Worm (Caenorhabditis elegans): ENCODE results near the gene ram-5.

Gene ram-5

DNA sequence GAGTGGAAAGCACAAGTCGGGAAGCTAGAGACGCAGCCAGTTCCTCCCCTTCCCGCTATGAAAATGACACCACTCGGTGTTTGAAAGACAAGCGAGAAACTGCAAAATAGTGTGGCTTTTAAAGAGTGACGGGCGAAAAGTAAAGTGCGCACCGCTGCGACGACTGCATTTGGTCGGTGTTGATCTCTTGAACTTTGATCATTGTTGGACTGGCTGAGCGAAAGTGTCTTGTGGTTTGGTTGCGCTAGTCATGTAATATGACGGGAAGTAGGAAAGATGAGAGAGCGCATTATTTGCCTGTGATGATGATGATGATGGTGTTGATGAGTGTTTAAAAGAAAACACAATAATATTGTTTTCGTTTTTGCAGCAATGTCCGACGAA lies 10.3 kb downstream of the ram-5 start (continued):
- peak; percentile 93 for TF ChIP-seq sem-4 (tag; optimal IDR thresholded peaks at IDR 0.05)
- peak; percentile 24 for TF ChIP-seq nhr-77 (tag; optimal IDR thresholded peaks at IDR 0.05)
- peak; percentile 100 for TF ChIP-seq sma-9 (GFP tag; optimal IDR thresholded peaks at IDR 0.05)
- TF ChIP-seq sma-9 (tag; optimal IDR thresholded peaks at IDR 0.05) = peak; percentile 90

DNA sequence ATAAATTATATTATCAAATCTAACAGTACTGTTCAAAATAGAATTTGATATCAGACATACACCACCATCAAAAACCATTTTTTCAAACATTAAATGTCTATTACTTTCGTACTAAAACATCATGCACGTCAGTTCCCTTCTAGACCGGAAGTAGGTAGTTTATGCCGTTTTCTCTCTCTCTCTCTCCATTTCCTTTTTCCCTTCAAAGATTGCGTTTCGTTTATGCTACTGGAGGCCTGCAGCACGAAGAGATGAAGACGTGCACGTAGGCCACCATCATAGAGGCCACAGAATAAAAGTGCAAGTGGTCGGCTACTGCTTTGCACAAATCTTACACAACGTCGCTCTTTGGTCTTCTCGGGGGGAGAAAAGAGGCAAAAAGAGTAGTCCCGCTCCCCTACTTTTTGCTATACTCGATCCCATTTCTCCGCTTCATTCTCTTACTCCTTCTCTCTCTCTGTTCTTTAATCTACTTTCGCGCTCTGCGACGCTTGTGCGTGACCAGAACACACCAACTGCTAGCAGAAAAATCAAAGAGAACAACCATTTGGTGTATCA lies 11.5 kb downstream of the ram-5 start:
- no peak for TF ChIP-seq nhr-10 (tag; optimal IDR thresholded peaks at IDR 0.05)
- TF ChIP-seq zag-1 (tag; optimal IDR thresholded peaks at IDR 0.05) = peak; percentile 87
- TF ChIP-seq peb-1 (tag; optimal IDR thresholded peaks at IDR 0.05) = no peak
- peak; percentile 45 for TF ChIP-seq ztf-4 (tag; optimal IDR thresholded peaks at IDR 0.05)
- peak; percentile 30 for TF ChIP-seq lin-11 (tag; optimal IDR thresholded peaks at IDR 0.05)
- TF ChIP-seq ceh-82 (tag; optimal IDR thresholded peaks at IDR 0.05) = no peak
- TF ChIP-seq lin-13 (GFP tag; optimal IDR thresholded peaks at IDR 0.05) = peak; percentile 47
- TF ChIP-seq nhr-25 (tag; optimal IDR thresholded peaks at IDR 0.05) = peak; percentile 24
- no peak for TF ChIP-seq nhr-23 (tag; optimal IDR thresholded peaks at IDR 0.05)
- peak; percentile 77 for TF ChIP-seq crh-2 (tag; optimal IDR thresholded peaks at IDR 0.05)
- TF ChIP-seq ZK546.5 (tag; optimal IDR thresholded peaks at IDR 0.05) = no peak
- TF ChIP-seq sma-3 (GFP tag; optimal IDR thresholded peaks at IDR 0.05) = peak; percentile 50
- TF ChIP-seq unc-39 (tag; optimal IDR thresholded peaks at IDR 0.05) = no peak
- peak; percentile 69 to 82 for TF ChIP-seq mdl-1 (tag; optimal IDR thresholded peaks at IDR 0.05)
- TF ChIP-seq fos-1 (tag; optimal IDR thresholded peaks at IDR 0.05) = peak; percentile 46
- peak; percentile 67 for TF ChIP-seq unc-55 (GFP tag; optimal IDR thresholded peaks at IDR 0.05)
- TF ChIP-seq snpc-4 (tag; optimal IDR thresholded peaks at IDR 0.05) = no peak
- no peak for TF ChIP-seq mbf-1 (tag; optimal IDR thresholded peaks at IDR 0.05)
- no peak for TF ChIP-seq ztf-1 (GFP tag; conservative IDR thresholded peaks at IDR 0.05)
- TF ChIP-seq ama-1 (optimal IDR thresholded peaks at IDR 0.05) = no peak
- TF ChIP-seq R02D3.7 (tag; optimal IDR thresholded peaks at IDR 0.05) = no peak
- TF ChIP-seq nhr-6 (tag; optimal IDR thresholded peaks at IDR 0.05) = peak; percentile 58
- no peak for TF ChIP-seq gmeb-1 (tag; optimal IDR thresholded peaks at IDR 0.05)
- peak; percentile 79 for TF ChIP-seq nhr-129 (tag; optimal IDR thresholded peaks at IDR 0.05)
- peak; percentile 75 for TF ChIP-seq Y55F3AM.14 (GFP tag; optimal IDR thresholded peaks at IDR 0.05)
- TF ChIP-seq blmp-1 (tag; optimal IDR thresholded peaks at IDR 0.05; ENCODE audit: insufficient read depth) = peak; percentile 92
- no peak for TF ChIP-seq nhr-77 (tag; optimal IDR thresholded peaks at IDR 0.05)
- no peak for TF ChIP-seq lin-39 (tag; optimal IDR thresholded peaks at IDR 0.05)
- TF ChIP-seq elt-3 (tag; optimal IDR thresholded peaks at IDR 0.05) = no peak
- peak in 1 of 2 experiments; percentile 62 for TF ChIP-seq lsy-2 (tag; optimal IDR thresholded peaks at IDR 0.05)
- no peak for TF ChIP-seq ztf-11 (tag; optimal IDR thresholded peaks at IDR 0.05)
- peak; percentile 74 for TF ChIP-seq egl-27 (tag; optimal IDR thresholded peaks at IDR 0.05)
- TF ChIP-seq unc-62 (GFP tag; optimal IDR thresholded peaks at IDR 0.05) = no peak
- TF ChIP-seq sem-4 (tag; optimal IDR thresholded peaks at IDR 0.05) = peak; percentile 73
- TF ChIP-seq nhr-21 (tag; optimal IDR thresholded peaks at IDR 0.05) = peak; percentile 60
- TF ChIP-seq dmd-4 (tag; optimal IDR thresholded peaks at IDR 0.05) = no peak
- no peak for TF ChIP-seq nhr-11 (tag; optimal IDR thresholded peaks at IDR 0.05)
- peak; percentile 60 for TF ChIP-seq mab-5 (tag; optimal IDR thresholded peaks at IDR 0.05)
- TF ChIP-seq aly-2 (tag; optimal IDR thresholded peaks at IDR 0.05) = no peak
- TF ChIP-seq F13H6.1 (tag; optimal IDR thresholded peaks at IDR 0.05) = peak; percentile 87
- no peak for TF ChIP-seq skn-1 (tag; optimal IDR thresholded peaks at IDR 0.05)
- peak; percentile 12 for TF ChIP-seq ceh-16 (tag; optimal IDR thresholded peaks at IDR 0.05)
- TF ChIP-seq sma-9 (GFP tag; optimal IDR thresholded peaks at IDR 0.05) = peak; percentile 97
- no peak for TF ChIP-seq sma-9 (tag; optimal IDR thresholded peaks at IDR 0.05)
- TF ChIP-seq nhr-237 (tag; optimal IDR thresholded peaks at IDR 0.05) = no peak
- no peak for TF ChIP-seq nhr-12 (tag; optimal IDR thresholded peaks at IDR 0.05)
- TF ChIP-seq C34F6.9 (tag; optimal IDR thresholded peaks at IDR 0.05) = peak; percentile 51
- TF ChIP-seq alr-1 (tag; optimal IDR thresholded peaks at IDR 0.05) = no peak
- no peak for TF ChIP-seq elt-1 (tag; optimal IDR thresholded peaks at IDR 0.05)

Measured in whole organism, L2 larva.